Fruit fly (Drosophila melanogaster): ENCODE measurements around the gene CG3226.

DNA sequence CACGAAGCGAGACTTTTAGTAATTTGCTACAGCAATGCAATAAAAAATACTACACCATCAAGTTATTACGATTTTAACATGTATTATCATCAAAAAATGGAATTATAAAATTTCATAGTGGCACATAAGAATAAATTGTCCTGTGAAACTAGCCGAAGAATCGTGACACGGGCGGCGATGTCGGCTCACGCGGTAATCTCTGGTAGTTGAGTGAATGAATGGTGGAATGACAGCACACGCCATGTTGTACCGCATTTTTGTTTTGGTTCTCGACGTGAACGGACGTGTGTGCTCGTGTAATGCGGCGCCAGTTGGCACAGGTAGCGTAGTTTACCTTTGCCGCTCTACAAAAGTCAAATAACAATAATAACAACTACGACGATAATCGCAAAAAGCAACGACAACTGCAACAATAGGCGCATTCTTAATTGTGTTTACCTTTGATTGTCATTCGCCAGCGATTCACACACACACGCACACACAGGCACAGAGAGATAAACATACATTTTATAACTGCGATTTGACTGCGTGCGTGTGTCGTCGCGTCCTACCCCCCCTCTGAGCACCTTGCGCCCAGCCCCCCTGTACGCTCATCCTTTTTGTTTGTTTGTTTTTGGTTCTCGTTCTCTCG lies 45.3 kb upstream of the CG3226 start, which contains the start of gene CG14441:
- no peak for TF ChIP-seq CG8478 (optimal IDR thresholded peaks at IDR 0.05)
- no peak for TF ChIP-seq CTCF (optimal IDR thresholded peaks at IDR 0.05)
